Worm (Caenorhabditis elegans) whole organism, early embryonic: ENCODE results near the gene T10H9.1.

Experiments
- B0310.2 ChIP-seq: sonication (generic microtip); optimal IDR thresholded peaks from 2 replicates; lab custom pipeline; 2016; ENCODE audit warnings: mild to moderate bottlenecking, missing genetic modification characterization, missing compliant biosample characterization
- F13C5.2 ChIP-seq: sonication (generic microtip); optimal IDR thresholded peaks from 2 replicates; lab custom pipeline; 2017; ENCODE audit warnings: mild to moderate bottlenecking, missing genetic modification characterization, inconsistent platforms, missing compliant biosample characterization
- aly-1 ChIP-seq: sonication (generic microtip); optimal IDR thresholded peaks from 2 replicates; lab custom pipeline; 2016; ENCODE audit warnings: missing genetic modification characterization, missing compliant biosample characterization
- ama-1 ChIP-seq: fragments of 150-350 bp; optimal IDR thresholded peaks from 2 replicates; lab custom pipeline; 2014
- ceh-13 ChIP-seq: fragments of 200-800 bp; sonication (Bioruptor generic); optimal IDR thresholded peaks from 2 replicates; lab custom pipeline; 2018; ENCODE audit warnings: mild to moderate bottlenecking, missing genetic modification characterization, missing compliant biosample characterization
- ceh-36 ChIP-seq: sonication (generic microtip); optimal IDR thresholded peaks from 2 replicates; lab custom pipeline; 2016; ENCODE audit warnings: missing genetic modification characterization, inconsistent platforms, missing compliant biosample characterization
- ets-7 ChIP-seq: sonication (generic microtip); optimal IDR thresholded peaks from 2 replicates; lab custom pipeline; 2016; ENCODE audit warnings: missing genotype, missing genetic modification characterization, missing compliant biosample characterization
- flt-1 ChIP-seq: fragments of 200-800 bp; sonication (Bioruptor generic); IDR thresholded peaks from 2 replicates; pipeline ENCODE4 v1.3.6; 2022; ENCODE audit warnings: missing genetic modification characterization, missing compliant biosample characterization
- hmbx-1 ChIP-seq: sonication (generic microtip); optimal IDR thresholded peaks from 2 replicates; lab custom pipeline; 2016; ENCODE audit warnings: mild to moderate bottlenecking, missing genetic modification characterization, missing compliant biosample characterization
- hmg-4 ChIP-seq: fragments of 200-800 bp; sonication (Bioruptor generic); optimal IDR thresholded peaks from 2 replicates; lab custom pipeline; 2018; ENCODE audit warnings: mild to moderate bottlenecking, missing genetic modification characterization, missing compliant biosample characterization
- hnd-1 ChIP-seq: sonication (generic microtip); optimal IDR thresholded peaks from 2 replicates; lab custom pipeline; 2016; ENCODE audit warnings: missing genetic modification characterization, missing compliant biosample characterization
- pes-1 ChIP-seq: fragments of 200-800 bp; sonication (Bioruptor generic); IDR thresholded peaks from 2 replicates; pipeline ENCODE4 v1.3.6; 2022; ENCODE audit warnings: missing genetic modification reagents, missing genetic modification characterization, missing compliant biosample characterization
- scrt-1 ChIP-seq: fragments of 200-800 bp; sonication (Bioruptor generic); IDR thresholded peaks from 2 replicates; pipeline ENCODE4 v1.3.6; 2022; ENCODE audit warnings: missing genetic modification characterization, missing compliant biosample characterization
- sea-1 ChIP-seq: fragments of 200-800 bp; sonication (Bioruptor generic); conservative IDR thresholded peaks from 2 replicates; pipeline ENCODE4 v1.3.6; 2022; ENCODE audit warnings: missing genetic modification characterization, missing compliant biosample characterization
- tbx-11 ChIP-seq: fragments of 200-800 bp; sonication (Bioruptor generic); IDR thresholded peaks from 2 replicates; pipeline ENCODE4 v1.3.6; 2022; ENCODE audit warnings: missing genetic modification characterization, missing compliant biosample characterization
- tbx-37 ChIP-seq: fragments of 200-800 bp; sonication (Bioruptor generic); conservative IDR thresholded peaks from 2 replicates; pipeline ENCODE4 v1.3.6; 2022; ENCODE audit warnings: missing genetic modification reagents, missing genetic modification characterization, missing compliant biosample characterization
- tra-4 ChIP-seq: sonication (generic microtip); optimal IDR thresholded peaks from 2 replicates; lab custom pipeline; 2017; ENCODE audit warnings: missing genetic modification characterization, missing compliant biosample characterization

The T10H9.1 gene

DNA sequence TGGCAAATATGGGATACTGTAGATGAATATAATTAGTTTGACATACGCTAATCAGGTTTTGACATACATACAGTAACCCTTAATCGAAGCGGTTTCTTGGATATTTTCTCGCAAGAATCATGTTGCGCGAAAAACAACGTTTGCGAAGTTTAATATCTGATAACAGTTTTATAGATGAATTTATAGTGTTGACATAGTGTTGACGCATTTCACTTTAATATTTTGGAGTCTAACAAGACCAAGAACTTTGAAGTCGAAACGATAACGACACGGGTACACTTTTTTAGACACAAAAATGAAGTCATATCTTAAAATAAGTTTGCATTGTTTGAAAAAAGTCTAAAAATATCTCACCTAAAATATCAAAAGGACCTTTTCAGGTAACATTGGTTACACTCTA, 33.1 kb upstream of the T10H9.1 start:
- TF ChIP-seq tra-4 (tag; lab: Kevin White, UChicago) (no peak), ceh-13 (GFP tag; lab: Kevin White, UChicago) (no peak), sea-1 (GFP tag; lab: Robert Waterston, UW) (no peak), B0310.2 (tag; lab: Kevin White, UChicago) (no peak), pes-1 (GFP tag; lab: Robert Waterston, UW) (no peak), tbx-37 (no peak)

ce11 chrV:6620809-6621208, 28.6 kb upstream of the T10H9.1 start:
- no peak for TF ChIP-seq aly-1 (tag; lab: Kevin White, UChicago)
- no peak for TF ChIP-seq hmbx-1 (tag; lab: Kevin White, UChicago)
- no peak for TF ChIP-seq tbx-11 (GFP tag; lab: Robert Waterston, UW)
- no peak for TF ChIP-seq ama-1 (lab: Kevin White, UChicago)
- TF ChIP-seq sea-1 (GFP tag; lab: Robert Waterston, UW), result no peak
- no peak for TF ChIP-seq ceh-36 (tag; lab: Kevin White, UChicago)
- no peak for TF ChIP-seq hnd-1
- TF ChIP-seq tbx-37, result no peak
- no peak for TF ChIP-seq ets-7 (tag; lab: Kevin White, UChicago)
- no peak for TF ChIP-seq tra-4 (tag; lab: Kevin White, UChicago)
- TF ChIP-seq scrt-1 (GFP tag; lab: Robert Waterston, UW), result no peak
- no peak for TF ChIP-seq F13C5.2 (tag; lab: Kevin White, UChicago)
- TF ChIP-seq B0310.2 (tag; lab: Kevin White, UChicago), result no peak
- TF ChIP-seq pes-1 (GFP tag; lab: Robert Waterston, UW), result no peak
- no peak for TF ChIP-seq hmg-4 (GFP tag; lab: Kevin White, UChicago)
- no peak for TF ChIP-seq ceh-13 (GFP tag; lab: Kevin White, UChicago)

- TF ChIP-seq ceh-36 (tag; lab: Kevin White, UChicago) (no peak), scrt-1 (GFP tag; lab: Robert Waterston, UW) (no peak), aly-1 (tag; lab: Kevin White, UChicago) (no peak), sea-1 (GFP tag; lab: Robert Waterston, UW) (no peak), tra-4 (tag; lab: Kevin White, UChicago) (no peak), ceh-13 (GFP tag; lab: Kevin White, UChicago) (no peak), hnd-1 (no peak), tbx-37 (no peak), tbx-11 (GFP tag; lab: Robert Waterston, UW) (no peak), ets-7 (tag; lab: Kevin White, UChicago) (no peak), B0310.2 (tag; lab: Kevin White, UChicago) (no peak), hmg-4 (GFP tag; lab: Kevin White, UChicago) (no peak), hmbx-1 (tag; lab: Kevin White, UChicago) (no peak), ama-1 (lab: Kevin White, UChicago) (no peak), F13C5.2 (tag; lab: Kevin White, UChicago) (no peak)
These were observed 27.5 kb upstream of the T10H9.1 start, which contains the start of gene nhr-37 for ce11 chrV:6621894-6622293. TSS of gene nhr-37 (plus strand) at chrV:6622194.

DNA sequence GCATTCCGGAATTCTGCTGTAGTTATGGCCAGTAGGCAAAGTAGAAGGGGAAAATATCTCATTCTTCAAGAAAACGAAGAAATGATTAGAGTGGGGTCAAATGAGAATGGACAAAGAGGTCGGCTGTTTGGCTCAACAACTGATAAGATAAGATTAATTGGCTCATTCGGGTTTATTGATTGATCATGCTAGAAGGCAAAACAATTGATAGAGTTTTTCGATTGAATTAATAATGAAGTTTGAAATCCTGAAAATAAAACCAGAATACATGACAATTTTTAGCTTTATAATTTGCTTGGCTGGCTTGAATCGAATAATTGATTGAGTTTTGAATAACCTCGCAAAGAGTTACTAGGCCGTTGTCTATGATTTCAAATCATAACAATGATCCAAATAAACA, 23.2 kb upstream of the T10H9.1 start, which contains the start of gene ppt-1:
Gene ppt-1, minus strand, starts transcription at position 101 of the 400 bp plus-strand sequence.
- TF ChIP-seq pes-1 (GFP tag; lab: Robert Waterston, UW) (no peak), aly-1 (tag; lab: Kevin White, UChicago) (no peak), tbx-11 (GFP tag; lab: Robert Waterston, UW) (no peak)

- TF ChIP-seq ceh-13 (GFP tag; lab: Kevin White, UChicago) (no peak), ama-1 (lab: Kevin White, UChicago) (no peak), scrt-1 (GFP tag; lab: Robert Waterston, UW) (no peak), tra-4 (tag; lab: Kevin White, UChicago) (no peak), flt-1 (GFP tag; lab: Robert Waterston, UW) (no peak), B0310.2 (tag; lab: Kevin White, UChicago) (no peak), sea-1 (GFP tag; lab: Robert Waterston, UW) (no peak), hmg-4 (GFP tag; lab: Kevin White, UChicago) (no peak), pes-1 (GFP tag; lab: Robert Waterston, UW) (no peak), aly-1 (tag; lab: Kevin White, UChicago) (no peak), F13C5.2 (tag; lab: Kevin White, UChicago) (no peak), ceh-36 (tag; lab: Kevin White, UChicago) (no peak), tbx-37 (no peak), tbx-11 (GFP tag; lab: Robert Waterston, UW) (no peak), hmbx-1 (tag; lab: Kevin White, UChicago) (no peak), hnd-1 (no peak), ets-7 (tag; lab: Kevin White, UChicago) (no peak)
These were observed 18.6 kb upstream of the T10H9.1 start for ce11 chrV:6630769-6631168.

- TF ChIP-seq ets-7 (tag; lab: Kevin White, UChicago), result no peak
These were observed 17.6 kb upstream of the T10H9.1 start for ce11 chrV:6631866-6632265.

DNA sequence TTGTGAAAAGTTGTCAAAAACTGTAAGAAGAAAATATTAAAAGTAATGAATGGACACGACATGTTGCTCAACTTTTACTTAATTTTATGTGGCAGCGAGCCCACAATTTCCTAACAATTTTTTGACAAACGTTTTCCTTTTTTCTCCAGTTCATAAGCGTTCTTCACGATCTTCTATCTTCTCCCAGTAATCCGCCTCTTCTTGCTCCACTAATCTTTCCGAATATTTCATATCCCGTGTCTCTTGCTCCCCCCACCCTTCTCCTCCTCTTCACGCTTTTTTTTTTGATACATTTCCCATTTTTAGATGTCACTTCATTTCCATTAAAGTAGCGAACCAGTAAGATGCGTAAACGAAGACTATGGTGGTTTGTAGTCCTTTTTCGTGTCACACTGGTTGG, 16.5 kb upstream of the T10H9.1 start, which contains the start of gene scd-2:
Gene scd-2, plus strand, starts transcription at position 301 of the 400 bp plus-strand sequence.
- no peak for TF ChIP-seq hmg-4 (GFP tag; lab: Kevin White, UChicago)
- no peak for TF ChIP-seq pes-1 (GFP tag; lab: Robert Waterston, UW)
- no peak for TF ChIP-seq tbx-37
- no peak for TF ChIP-seq F13C5.2 (tag; lab: Kevin White, UChicago)
- TF ChIP-seq hmbx-1 (tag; lab: Kevin White, UChicago), result no peak
- TF ChIP-seq hnd-1, result no peak
- TF ChIP-seq flt-1 (GFP tag; lab: Robert Waterston, UW), result no peak
- TF ChIP-seq ceh-36 (tag; lab: Kevin White, UChicago), result no peak
- TF ChIP-seq ceh-13 (GFP tag; lab: Kevin White, UChicago), result no peak
- TF ChIP-seq B0310.2 (tag; lab: Kevin White, UChicago), result no peak
- TF ChIP-seq tbx-11 (GFP tag; lab: Robert Waterston, UW), result no peak
- TF ChIP-seq tra-4 (tag; lab: Kevin White, UChicago), result no peak
- no peak for TF ChIP-seq ets-7 (tag; lab: Kevin White, UChicago)
- TF ChIP-seq sea-1 (GFP tag; lab: Robert Waterston, UW), result no peak
- TF ChIP-seq scrt-1 (GFP tag; lab: Robert Waterston, UW), result no peak
